Worm (Caenorhabditis elegans): ENCODE results near the gene srbc-76.

DNA sequence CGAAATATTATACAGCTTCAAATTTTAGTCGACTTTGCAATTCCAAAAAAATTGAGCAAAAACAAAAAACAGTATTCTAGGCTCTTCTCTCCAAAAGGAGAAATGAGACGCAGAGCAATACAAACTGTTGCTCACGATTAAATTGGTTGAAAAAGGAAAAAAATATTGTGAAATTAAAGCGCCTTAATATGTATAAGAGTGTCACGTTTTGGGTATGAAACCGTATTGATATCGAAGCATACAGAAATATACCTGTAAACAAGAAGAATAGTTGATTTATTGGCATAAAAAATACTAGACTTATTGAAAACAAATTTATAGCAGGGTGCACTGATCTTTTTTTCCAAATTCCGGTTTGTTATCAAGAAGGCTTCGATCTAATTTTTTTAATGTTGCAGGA, 13.6 kb downstream of the srbc-76 start, which contains the start of gene M01B2.13:
- no peak for TF ChIP-seq him-1 (tag; optimal IDR thresholded peaks at IDR 0.05)
- no peak for TF ChIP-seq W03F9.2 (tag; optimal IDR thresholded peaks at IDR 0.05)
